Fruit fly (Drosophila melanogaster) whole organism, embryonic: ENCODE measurements around the gene CG13114.

Experiments
- Aef1 ChIP-seq: fragments of 200-800 bp; sonication (Bioruptor generic); IDR thresholded peaks from 3 replicates; pipeline ENCODE4 v1.3.6; 2022; ENCODE audit warnings: missing biosample characterization, missing genetic modification characterization
- Awh ChIP-seq: fragments of 200-800 bp; sonication (Bioruptor generic); IDR thresholded peaks from 2 replicates; pipeline ENCODE4, ENCODE4 v1.3.6; 2022; ENCODE audit warnings: missing biosample characterization, missing genetic modification characterization
- CG10565 ChIP-seq: fragments of 200-800 bp; sonication (Bioruptor generic); optimal IDR thresholded peaks from 3 replicates; lab custom pipeline; 2016; ENCODE audit warnings: missing biosample characterization, mild to moderate bottlenecking, missing genetic modification characterization
- CG14441 ChIP-seq: fragments of 200-800 bp; sonication (Bioruptor generic); IDR thresholded peaks from 2 replicates; pipeline ENCODE4 v1.3.6; 2022; ENCODE audit warnings: missing biosample characterization, missing genetic modification characterization
- CG15479 ChIP-seq: fragments of 200-800 bp; sonication (Bioruptor generic); optimal IDR thresholded peaks from 3 replicates; lab custom pipeline; 2019; ENCODE audit warnings: missing biosample characterization, mild to moderate bottlenecking, missing genetic modification characterization, moderate library complexity
- CG18619 ChIP-seq: fragments of 200-800 bp; sonication (Bioruptor generic); optimal IDR thresholded peaks from 3 replicates; lab custom pipeline; 2017; ENCODE audit warnings: missing biosample characterization, mild to moderate bottlenecking, missing genetic modification characterization
- CG30431 ChIP-seq: fragments of 200-800 bp; sonication (Bioruptor generic); optimal IDR thresholded peaks from 2 replicates; lab custom pipeline; 2017; ENCODE audit warnings: missing biosample characterization, missing genetic modification characterization
- CG3065 ChIP-seq: fragments of 200-800 bp; sonication (Bioruptor generic); optimal IDR thresholded peaks from 2 replicates; lab custom pipeline; 2016; ENCODE audit warnings: missing biosample characterization, missing genetic modification characterization
- CG31365 ChIP-seq: fragments of 200-800 bp; sonication (Bioruptor generic); optimal IDR thresholded peaks from 2 replicates; lab custom pipeline; 2018; ENCODE audit warnings: missing biosample characterization, mild to moderate bottlenecking, missing genetic modification characterization
- CG34224 ChIP-seq: fragments of 200-800 bp; sonication (Bioruptor generic); IDR thresholded peaks from 3 replicates; pipeline ENCODE4 v1.3.6; 2022; ENCODE audit warnings: missing biosample characterization, missing genetic modification characterization; ENCODE audit not compliant: partially characterized antibody
- CG34376 ChIP-seq: fragments of 200-800 bp; sonication (Bioruptor generic); optimal IDR thresholded peaks from 2 replicates; lab custom pipeline; 2018; ENCODE audit warnings: missing biosample characterization, mild to moderate bottlenecking, missing genetic modification characterization
- CG3995 ChIP-seq: fragments of 200-800 bp; sonication (Bioruptor generic); optimal IDR thresholded peaks from 3 replicates; lab custom pipeline; 2016; ENCODE audit warnings: missing biosample characterization, missing genetic modification characterization
- CG43689 ChIP-seq: fragments of 200-800 bp; sonication (Bioruptor generic); IDR thresholded peaks from 2 replicates; pipeline ENCODE4 v1.3.6; 2022; ENCODE audit warnings: missing biosample characterization, missing genetic modification characterization
- CG4404 ChIP-seq: fragments of 200-800 bp; sonication (Bioruptor generic); IDR thresholded peaks from 2 replicates; pipeline ENCODE4 v1.3.6; 2022; ENCODE audit warnings: missing biosample characterization, missing genetic modification characterization
- CG7745 ChIP-seq: fragments of 200-800 bp; sonication (Bioruptor generic); optimal IDR thresholded peaks from 2 replicates; lab custom pipeline; 2018; ENCODE audit warnings: missing biosample characterization, mild to moderate bottlenecking, missing genetic modification characterization, moderate library complexity
- CG7928 ChIP-seq: fragments of 200-800 bp; sonication (Bioruptor generic); optimal IDR thresholded peaks from 2 replicates; lab custom pipeline; 2017; ENCODE audit warnings: missing biosample characterization, mild to moderate bottlenecking, missing genetic modification characterization
- CkIIα-i1 ChIP-seq: fragments of 200-800 bp; sonication (Bioruptor generic); IDR thresholded peaks from 2 replicates; pipeline ENCODE4 v1.3.6; 2022; ENCODE audit warnings: missing biosample characterization, missing genetic modification characterization
- Dip3 ChIP-seq: fragments of 200-800 bp; sonication (Bioruptor generic); optimal IDR thresholded peaks from 3 replicates; lab custom pipeline; 2016; ENCODE audit warnings: missing biosample characterization, missing genetic modification characterization
- Dref ChIP-seq: fragments of 200-800 bp; sonication (Bioruptor generic); IDR thresholded peaks from 2 replicates; pipeline ENCODE4 v1.3.6; 2022; ENCODE audit warnings: missing biosample characterization, missing genetic modification characterization
- ERR ChIP-seq: fragments of 200-800 bp; sonication (Bioruptor generic); optimal IDR thresholded peaks from 2 replicates; lab custom pipeline; 2016; ENCODE audit warnings: missing biosample characterization, missing genetic modification characterization
- Fer1 ChIP-seq: fragments of 200-800 bp; sonication (Bioruptor generic); optimal IDR thresholded peaks from 2 replicates; lab custom pipeline; 2017; ENCODE audit warnings: missing biosample characterization, mild to moderate bottlenecking, missing genetic modification characterization
- Lim3 ChIP-seq: fragments of 200-800 bp; sonication (Bioruptor generic); IDR thresholded peaks from 2 replicates; pipeline ENCODE4 v1.3.6; 2022; ENCODE audit warnings: missing biosample characterization, missing genetic modification characterization
- MTF-1 ChIP-seq: fragments of 200-800 bp; sonication (Bioruptor generic); optimal IDR thresholded peaks from 2 replicates; lab custom pipeline; 2018; ENCODE audit warnings: missing biosample characterization, mild to moderate bottlenecking, missing genetic modification characterization, borderline replicate concordance
- Oli ChIP-seq: fragments of 200-800 bp; sonication (Bioruptor generic); optimal IDR thresholded peaks from 2 replicates; lab custom pipeline; 2018; ENCODE audit warnings: missing biosample characterization, mild to moderate bottlenecking, missing genetic modification characterization, moderate library complexity
- Optix ChIP-seq: fragments of 200-800 bp; sonication (Bioruptor generic); IDR thresholded peaks from 3 replicates; pipeline ENCODE4 v1.3.6; 2022; ENCODE audit warnings: missing biosample characterization, missing genetic modification characterization
- Ptx1 ChIP-seq: fragments of 200-800 bp; sonication (Bioruptor generic); IDR thresholded peaks from 2 replicates; pipeline ENCODE4 v1.3.6; 2022; ENCODE audit warnings: missing biosample characterization, missing genetic modification characterization
- Rx ChIP-seq: fragments of 200-800 bp; sonication (Bioruptor generic); IDR thresholded peaks from 2 replicates; pipeline ENCODE4 v1.3.6; 2022; ENCODE audit warnings: missing biosample characterization, missing genetic modification characterization
- Sin3A ChIP-seq: fragments of >200 bp; optimal IDR thresholded peaks from 2 replicates; lab custom pipeline; 2018
- Sry-β ChIP-seq: fragments of 200-800 bp; sonication (Bioruptor generic); optimal IDR thresholded peaks from 2 replicates; lab custom pipeline; 2018; ENCODE audit warnings: missing biosample characterization, mild to moderate bottlenecking, missing genetic modification characterization, moderate library complexity
- Sry-δ ChIP-seq: fragments of 200-800 bp; sonication (Bioruptor generic); optimal IDR thresholded peaks from 2 replicates; lab custom pipeline; 2016; ENCODE audit warnings: missing biosample characterization, missing genetic modification characterization
- Usf ChIP-seq: fragments of 200-800 bp; sonication (Bioruptor generic); optimal IDR thresholded peaks from 2 replicates; lab custom pipeline; 2017; ENCODE audit warnings: missing genotype, missing biosample characterization, missing genetic modification characterization
- Xbp1 ChIP-seq: fragments of 200-800 bp; sonication (Bioruptor generic); optimal IDR thresholded peaks from 3 replicates; lab custom pipeline; 2016; ENCODE audit warnings: missing biosample characterization, mild to moderate bottlenecking, missing genetic modification characterization
- aop ChIP-seq: fragments of 200-800 bp; sonication (Bioruptor generic); IDR thresholded peaks from 2 replicates; pipeline ENCODE4 v1.3.6; 2022; ENCODE audit warnings: missing biosample characterization, missing genetic modification characterization
- ash1 ChIP-seq: fragments of 200-800 bp; sonication (Bioruptor generic); optimal IDR thresholded peaks from 2 replicates; lab custom pipeline; 2018; ENCODE audit warnings: missing biosample characterization, mild to moderate bottlenecking, missing genetic modification characterization
- bigmax ChIP-seq: fragments of 200-800 bp; sonication (Bioruptor generic); optimal IDR thresholded peaks from 2 replicates; lab custom pipeline; 2018; ENCODE audit warnings: missing biosample characterization, mild to moderate bottlenecking, missing genetic modification characterization
- chif ChIP-seq, 2 experiments: fragments of 200-800 bp; sonication (Bioruptor generic); optimal IDR thresholded peaks; 3 replicates each; lab custom pipeline; 2016; ENCODE audit warnings: missing biosample characterization in 2 of 2, missing genetic modification characterization in 2 of 2
- dm ChIP-seq: fragments of 200-800 bp; sonication (Bioruptor generic); optimal IDR thresholded peaks from 3 replicates; lab custom pipeline; 2016; ENCODE audit warnings: missing biosample characterization, missing genetic modification characterization
- fd64A ChIP-seq: fragments of 200-800 bp; sonication (Bioruptor generic); optimal IDR thresholded peaks from 3 replicates; lab custom pipeline; 2018; ENCODE audit warnings: missing biosample characterization, mild to moderate bottlenecking, missing genetic modification characterization
- gsb ChIP-seq: fragments of 200-800 bp; sonication (Bioruptor generic); IDR thresholded peaks from 2 replicates; pipeline ENCODE4 v1.3.6; 2022; ENCODE audit warnings: missing biosample characterization, missing genetic modification characterization
- gsb-n ChIP-seq: fragments of 200-800 bp; sonication (Bioruptor generic); optimal IDR thresholded peaks from 3 replicates; lab custom pipeline; 2018; ENCODE audit warnings: missing biosample characterization, mild to moderate bottlenecking, missing genetic modification characterization
- lbe ChIP-seq: fragments of 200-800 bp; sonication (Bioruptor generic); optimal IDR thresholded peaks from 2 replicates; lab custom pipeline; 2016; ENCODE audit warnings: missing biosample characterization, mild to moderate bottlenecking, missing genetic modification characterization
- lola ChIP-seq, 3 experiments: fragments of >200 bp in 2 of 3; fragments of 200-800 bp in 1 of 3; sonication (Bioruptor generic) in 1 of 3; optimal IDR thresholded peaks; 2 replicates each; lab custom pipeline; 2017 to 2019; ENCODE audit warnings: missing biosample characterization in 3 of 3, missing genetic modification characterization in 3 of 3, mild to moderate bottlenecking in 1 of 3, moderate library complexity in 1 of 3
- lov ChIP-seq, 2 experiments: fragments of 200-800 bp in 1 of 2; fragments of >200 bp in 1 of 2; sonication (Bioruptor generic) in 1 of 2; IDR thresholded peaks in 1 of 2; optimal IDR thresholded peaks in 1 of 2; 2 replicates in 1 of 2; 3 replicates in 1 of 2; pipeline versions ENCODE4 v1.3.6 to Lab custom; 2017 to 2022; ENCODE audit warnings: missing biosample characterization in 1 of 2, missing genetic modification characterization in 1 of 2
- repo ChIP-seq: fragments of 200-800 bp; sonication (Bioruptor generic); optimal IDR thresholded peaks from 2 replicates; lab custom pipeline; 2016; ENCODE audit warnings: missing biosample characterization, missing genetic modification characterization
- sd ChIP-seq: fragments of 200-800 bp; sonication (Bioruptor generic); optimal IDR thresholded peaks from 3 replicates; lab custom pipeline; 2018; ENCODE audit warnings: missing biosample characterization, mild to moderate bottlenecking, missing genetic modification characterization, moderate library complexity
- slbo ChIP-seq: fragments of 200-800 bp; sonication (Bioruptor generic); IDR thresholded peaks from 2 replicates; pipeline ENCODE4 v1.3.6; 2022; ENCODE audit warnings: missing biosample characterization, missing genetic modification characterization
- so ChIP-seq: fragments of 200-800 bp; sonication (Bioruptor generic); IDR thresholded peaks from 3 replicates; pipeline ENCODE4 v1.3.6; 2022; ENCODE audit warnings: missing biosample characterization, missing genetic modification characterization
- trem ChIP-seq: fragments of 200-800 bp; optimal IDR thresholded peaks from 3 replicates; lab custom pipeline; 2019; ENCODE audit warnings: missing biosample characterization, mild to moderate bottlenecking, missing genetic modification characterization, moderate library complexity
- ttk ChIP-seq: fragments of 200-800 bp; sonication (Bioruptor generic); IDR thresholded peaks from 2 replicates; pipeline ENCODE4 v2.1.2; 2022; ENCODE audit warnings: missing biosample characterization, missing genetic modification characterization
- tx ChIP-seq: fragments of 200-800 bp; sonication (Bioruptor generic); optimal IDR thresholded peaks from 2 replicates; lab custom pipeline; 2016; ENCODE audit warnings: missing biosample characterization, missing genetic modification characterization
- wdn ChIP-seq: fragments of 200-800 bp; sonication (Bioruptor generic); IDR thresholded peaks from 2 replicates; pipeline ENCODE4 v1.3.6; 2022; ENCODE audit warnings: missing biosample characterization, missing genetic modification characterization

The CG13114 gene

DNA sequence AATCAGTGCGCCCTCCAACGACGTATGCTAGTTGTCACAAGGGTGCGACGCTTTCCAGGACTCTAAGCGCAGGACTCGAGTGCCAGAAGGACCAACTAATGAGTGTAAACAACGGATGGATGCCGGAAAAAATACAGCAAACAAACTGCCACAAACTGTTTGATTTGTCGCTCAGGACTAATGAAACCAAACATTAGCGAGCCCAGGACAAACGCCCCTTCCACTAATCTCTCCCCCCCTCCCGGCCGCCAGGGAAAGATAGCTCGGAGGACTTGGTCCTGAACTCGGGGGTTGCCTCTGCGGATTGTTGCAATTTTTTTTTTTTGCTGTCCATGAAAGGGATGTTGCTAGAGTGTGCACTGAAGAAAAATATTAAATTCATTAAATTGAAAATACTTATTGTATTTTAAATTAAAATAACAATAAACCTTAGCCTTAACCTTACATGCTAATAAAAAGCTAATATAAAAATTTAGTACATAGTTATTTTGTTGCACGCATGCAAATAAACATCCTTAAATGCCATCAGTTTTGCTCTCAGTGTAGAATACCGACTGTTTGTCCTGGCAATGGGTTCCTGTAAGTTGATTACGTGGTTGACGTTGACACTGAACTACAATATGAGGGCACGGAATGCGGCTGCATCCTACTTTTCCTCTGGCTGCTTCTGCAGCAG lies 49.2 kb downstream of the CG13114 start (continued):
- TF ChIP-seq Sin3A, result no peak
- no peak for TF ChIP-seq Fer1 (GFP tag; lab: Kevin White, UChicago)
- TF ChIP-seq ttk (GFP tag; lab: Robert Waterston, UW), result no peak
- TF ChIP-seq CkIIα-i1 (GFP tag; lab: Robert Waterston, UW), result no peak
- peak in 1 of 2 experiments; percentile 32 for TF ChIP-seq chif (GFP tag; optimal IDR thresholded peaks at IDR 0.05; lab: Kevin White, UChicago)
- TF ChIP-seq Dref (GFP tag; lab: Robert Waterston, UW), result no peak
- TF ChIP-seq gsb-n (tag; lab: Kevin White, UChicago), result peak; percentile 33
- no peak for TF ChIP-seq CG31365 (tag; lab: Kevin White, UChicago)
- no peak for TF ChIP-seq lov (optimal IDR thresholded peaks at IDR 0.05; lab: Kevin White, UChicago)
- no peak for TF ChIP-seq lov (GFP tag; IDR thresholded peaks at IDR 0.05; lab: Robert Waterston, UW)
- no peak for TF ChIP-seq CG18619
- TF ChIP-seq CG34224 (GFP tag; lab: Robert Waterston, UW), result no peak
- no peak for TF ChIP-seq ERR (GFP tag; lab: Kevin White, UChicago)
- no peak for TF ChIP-seq fd64A (GFP tag; lab: Kevin White, UChicago)
- TF ChIP-seq lbe (GFP tag; lab: Kevin White, UChicago), result no peak
- no peak for TF ChIP-seq CG15479
- peak; percentile 40 for TF ChIP-seq Xbp1 (GFP tag; lab: Kevin White, UChicago)
- TF ChIP-seq CG34376 (GFP tag; lab: Kevin White, UChicago), result no peak
- TF ChIP-seq lola (GFP tag; optimal IDR thresholded peaks at IDR 0.05; lab: Kevin White, UChicago), result peak in 1 of 3 experiments; percentile 86
- no peak for TF ChIP-seq Rx (GFP tag; lab: Robert Waterston, UW)
- no peak for TF ChIP-seq CG7928
- TF ChIP-seq Usf (GFP tag; lab: Kevin White, UChicago), result no peak
- TF ChIP-seq CG3065 (GFP tag; lab: Kevin White, UChicago), result no peak
- no peak for TF ChIP-seq CG30431 (GFP tag; lab: Kevin White, UChicago)
- peak; percentile 32 for TF ChIP-seq Oli (tag; lab: Kevin White, UChicago)
- TF ChIP-seq CG14441 (GFP tag; lab: Robert Waterston, UW), result no peak
- TF ChIP-seq ash1 (GFP tag; lab: Kevin White, UChicago), result no peak
- no peak for TF ChIP-seq Optix (GFP tag; lab: Robert Waterston, UW)
- peak; percentile 62 for TF ChIP-seq trem (tag; lab: Kevin White, UChicago)
- no peak for TF ChIP-seq gsb
- TF ChIP-seq CG10565 (GFP tag; lab: Kevin White, UChicago), result no peak
- TF ChIP-seq Sry-β (GFP tag; lab: Kevin White, UChicago), result no peak
- peak; percentile 5; the same call in 1 of the 2 replicates for TF ChIP-seq Awh (GFP tag; lab: Robert Waterston, UW)
- TF ChIP-seq so (GFP tag; lab: Robert Waterston, UW), result no peak
- TF ChIP-seq CG4404, result peak; percentile 73
- TF ChIP-seq CG43689 (GFP tag; lab: Robert Waterston, UW), result no peak
- TF ChIP-seq Sry-δ (GFP tag; lab: Kevin White, UChicago), result no peak
- no peak for TF ChIP-seq tx
- TF ChIP-seq sd, result no peak
- 0 out of 2 replicates have a peak, but pooled peaks have one; percentile 13 for TF ChIP-seq slbo (GFP tag; lab: Robert Waterston, UW)
- TF ChIP-seq CG7745, result no peak
- TF ChIP-seq aop (GFP tag; lab: Robert Waterston, UW), result no peak
- TF ChIP-seq Dip3, result no peak
- TF ChIP-seq CG3995 (GFP tag; lab: Kevin White, UChicago), result no peak
- no peak for TF ChIP-seq wdn
- no peak for TF ChIP-seq Aef1 (GFP tag; lab: Robert Waterston, UW)
- peak; percentile 54 for TF ChIP-seq Ptx1 (GFP tag; lab: Robert Waterston, UW)
- no peak for TF ChIP-seq dm (GFP tag; lab: Kevin White, UChicago)
- TF ChIP-seq Lim3, result no peak
- no peak for TF ChIP-seq MTF-1 (GFP tag; lab: Kevin White, UChicago)
- TF ChIP-seq bigmax (GFP tag; lab: Kevin White, UChicago), result no peak
- no peak for TF ChIP-seq repo (GFP tag; lab: Kevin White, UChicago)
